Worm (Caenorhabditis elegans) whole organism, L1 larva: Measurements from ENCODE around the gene toca-2.

Experiments
- C34B4.2 ChIP-seq: sonication (generic microtip); optimal IDR thresholded peaks from 2 replicates; lab custom pipeline; 2017; ENCODE audit warnings: mild to moderate bottlenecking, missing genetic modification characterization, missing compliant biosample characterization
- aha-1 ChIP-seq: fragments of 150-350 bp; optimal IDR thresholded peaks from 2 replicates; lab custom pipeline; 2014; ENCODE audit warnings: missing biosample characterization, missing genetic modification characterization
- alr-1 ChIP-seq: fragments of 200-800 bp; sonication (Bioruptor generic); optimal IDR thresholded peaks from 2 replicates; lab custom pipeline; 2018; ENCODE audit warnings: borderline replicate concordance, mild to moderate bottlenecking, missing genetic modification characterization, missing compliant biosample characterization
- ama-1 ChIP-seq: fragments of 150-350 bp; optimal IDR thresholded peaks from 2 replicates; lab custom pipeline; 2014
- blmp-1 ChIP-seq: fragments of 150-350 bp; optimal IDR thresholded peaks from 2 replicates; lab custom pipeline; 2014; ENCODE audit warnings: missing biosample characterization, missing genetic modification characterization
- ceh-90 ChIP-seq: sonication (generic microtip); optimal IDR thresholded peaks from 2 replicates; lab custom pipeline; 2016; ENCODE audit warnings: missing genetic modification characterization, missing compliant biosample characterization
- dpl-1 ChIP-seq, 3 experiments: fragments of 150-350 bp in 2 of 3; sonication (generic microtip) in 1 of 3; optimal IDR thresholded peaks; 2 replicates each; lab custom pipeline; 2014 to 2017; ENCODE audit warnings: missing biosample characterization in 3 of 3, missing genetic modification characterization in 3 of 3, missing genetic modification reagents in 3 of 3
- dsc-1 ChIP-seq: sonication (generic microtip); optimal IDR thresholded peaks from 2 replicates; lab custom pipeline; 2016; ENCODE audit warnings: mild to moderate bottlenecking, missing genetic modification characterization, missing compliant biosample characterization
- efl-1 ChIP-seq, 4 experiments: fragments of 150-350 bp; optimal IDR thresholded peaks in 3 of 4; peaks in 1 of 4; 1 replicate in 1 of 4; 2 replicates in 3 of 4; lab custom pipeline; 2014; ENCODE audit warnings: missing biosample characterization in 2 of 4, missing genetic modification characterization in 2 of 4, missing genetic modification reagents in 2 of 4
- egl-13 ChIP-seq: sonication (generic microtip); optimal IDR thresholded peaks from 2 replicates; lab custom pipeline; 2016; ENCODE audit warnings: missing genotype, missing genetic modification reagents, missing genetic modification characterization, missing compliant biosample characterization
- elt-2 ChIP-seq: sonication (generic microtip); optimal IDR thresholded peaks from 2 replicates; lab custom pipeline; 2016; ENCODE audit warnings: missing genetic modification characterization, mild to moderate bottlenecking, inconsistent platforms, missing compliant biosample characterization, missing genetic modification reagents
- ets-5 ChIP-seq: fragments of 200-800 bp; sonication (Bioruptor generic); IDR thresholded peaks from 2 replicates; pipeline ENCODE4 v1.3.6; 2022; ENCODE audit warnings: missing genetic modification characterization, missing compliant biosample characterization
- fkh-10 ChIP-seq: sonication (generic microtip); optimal IDR thresholded peaks from 2 replicates; lab custom pipeline; 2017; ENCODE audit warnings: missing biosample characterization, missing genetic modification reagents, missing genetic modification characterization
- fkh-4 ChIP-seq: sonication (generic microtip); optimal IDR thresholded peaks from 2 replicates; lab custom pipeline; 2016; ENCODE audit warnings: missing compliant biosample characterization, missing genetic modification characterization, borderline replicate concordance
- fkh-8 ChIP-seq: sonication (generic microtip); optimal IDR thresholded peaks from 2 replicates; lab custom pipeline; 2016; ENCODE audit warnings: mild to moderate bottlenecking, missing genetic modification characterization, missing compliant biosample characterization
- fos-1 ChIP-seq: fragments of 150-350 bp; optimal IDR thresholded peaks from 2 replicates; lab custom pipeline; 2014; ENCODE audit warnings: missing biosample characterization, missing genetic modification characterization
- hlh-17 ChIP-seq: fragments of 200-800 bp; sonication (Bioruptor generic); optimal IDR thresholded peaks from 2 replicates; lab custom pipeline; 2018; ENCODE audit warnings: missing genetic modification characterization, mild to moderate bottlenecking, missing compliant biosample characterization, moderate library complexity, borderline replicate concordance
- hlh-4 ChIP-seq: sonication (generic microtip); optimal IDR thresholded peaks from 2 replicates; lab custom pipeline; 2016; ENCODE audit warnings: mild to moderate bottlenecking, missing genetic modification characterization, missing compliant biosample characterization
- irx-1 ChIP-seq: sonication (generic microtip); optimal IDR thresholded peaks from 2 replicates; lab custom pipeline; 2016; ENCODE audit warnings: missing genetic modification characterization, missing compliant biosample characterization
- jun-1 ChIP-seq: fragments of 150-350 bp; optimal IDR thresholded peaks from 2 replicates; lab custom pipeline; 2014; ENCODE audit warnings: missing biosample characterization, missing genetic modification reagents, missing genetic modification characterization
- lin-13 ChIP-seq: fragments of 150-350 bp; optimal IDR thresholded peaks from 2 replicates; lab custom pipeline; 2014; ENCODE audit warnings: missing biosample characterization, missing genetic modification reagents, missing genetic modification characterization
- lin-14 ChIP-seq: fragments of 200-800 bp; sonication (Bioruptor generic); optimal IDR thresholded peaks from 2 replicates; lab custom pipeline; 2018; ENCODE audit warnings: mild to moderate bottlenecking, missing genetic modification characterization, moderate library complexity, missing compliant biosample characterization
- lin-15B ChIP-seq: fragments of 150-350 bp; sonication (generic microtip); optimal IDR thresholded peaks from 3 replicates; lab custom pipeline; 2014; ENCODE audit warnings: missing biosample characterization, missing genetic modification characterization
- lin-39 ChIP-seq: fragments of 150-350 bp; optimal IDR thresholded peaks from 2 replicates; lab custom pipeline; 2014; ENCODE audit warnings: missing biosample characterization, missing genetic modification reagents, missing genetic modification characterization
- lsy-2 ChIP-seq, 2 experiments: fragments of 150-350 bp; optimal IDR thresholded peaks; 2 replicates each; lab custom pipeline; 2014; ENCODE audit warnings: missing biosample characterization in 2 of 2, missing genetic modification characterization in 2 of 2
- mab-9 ChIP-seq: fragments of 200-800 bp; sonication (Bioruptor generic); IDR thresholded peaks from 2 replicates; pipeline ENCODE4 v1.3.6; 2022; ENCODE audit warnings: missing genetic modification reagents, missing genetic modification characterization, missing compliant biosample characterization
- mef-2 ChIP-seq: fragments of 150-350 bp; optimal IDR thresholded peaks from 2 replicates; lab custom pipeline; 2014; ENCODE audit warnings: missing biosample characterization, missing genetic modification characterization
- mep-1 ChIP-seq: fragments of 150-350 bp; optimal IDR thresholded peaks from 2 replicates; lab custom pipeline; 2014; ENCODE audit warnings: missing biosample characterization, missing genetic modification characterization
- nhr-11 ChIP-seq: fragments of 150-350 bp; optimal IDR thresholded peaks from 2 replicates; lab custom pipeline; 2014; ENCODE audit warnings: missing biosample characterization, missing genetic modification characterization
- nhr-20 ChIP-seq: sonication (generic microtip); optimal IDR thresholded peaks from 2 replicates; lab custom pipeline; 2016; ENCODE audit warnings: mild to moderate bottlenecking, missing genetic modification characterization, missing compliant biosample characterization
- nhr-28 ChIP-seq: fragments of 150-350 bp; optimal IDR thresholded peaks from 2 replicates; lab custom pipeline; 2014; ENCODE audit warnings: missing biosample characterization, missing genetic modification characterization
- nhr-47 ChIP-seq: sonication (generic microtip); optimal IDR thresholded peaks from 2 replicates; lab custom pipeline; 2016; ENCODE audit warnings: mild to moderate bottlenecking, missing genetic modification characterization, moderate library complexity, missing compliant biosample characterization
- nhr-71 ChIP-seq: sonication (generic microtip); optimal IDR thresholded peaks from 2 replicates; lab custom pipeline; 2016; ENCODE audit warnings: mild to moderate bottlenecking, missing genetic modification characterization, moderate library complexity, missing compliant biosample characterization
- nhr-76 ChIP-seq: sonication (generic microtip); optimal IDR thresholded peaks from 2 replicates; lab custom pipeline; 2017; ENCODE audit warnings: missing biosample characterization, missing genetic modification characterization
- nhr-85 ChIP-seq: sonication (generic microtip); peaks from one replicate; lab custom pipeline; 2016; ENCODE audit warnings: missing genetic modification characterization, inconsistent platforms, missing compliant biosample characterization
- nhr-90 ChIP-seq: sonication (generic microtip); optimal IDR thresholded peaks from 2 replicates; lab custom pipeline; 2016; ENCODE audit warnings: mild to moderate bottlenecking, missing genetic modification characterization, missing compliant biosample characterization; ENCODE audit not compliant: poor library complexity
- pax-3 ChIP-seq: fragments of 200-800 bp; sonication (Bioruptor generic); optimal IDR thresholded peaks from 2 replicates; lab custom pipeline; 2018; ENCODE audit warnings: mild to moderate bottlenecking, missing genetic modification characterization, moderate library complexity, missing compliant biosample characterization
- skn-1 ChIP-seq: fragments of 150-350 bp; optimal IDR thresholded peaks from 2 replicates; lab custom pipeline; 2014; ENCODE audit warnings: missing biosample characterization, missing genetic modification characterization
- snpc-4 ChIP-seq: fragments of 150-350 bp; optimal IDR thresholded peaks from 2 replicates; lab custom pipeline; 2014; ENCODE audit warnings: missing biosample characterization, missing genetic modification characterization
- snu-23 ChIP-seq: sonication (generic microtip); optimal IDR thresholded peaks from 2 replicates; lab custom pipeline; 2016; ENCODE audit warnings: missing genetic modification characterization, missing compliant biosample characterization
- sox-4 ChIP-seq: sonication (generic microtip); optimal IDR thresholded peaks from 2 replicates; lab custom pipeline; 2016; ENCODE audit warnings: missing genetic modification characterization, missing compliant biosample characterization
- swsn-7 ChIP-seq: sonication (generic microtip); optimal IDR thresholded peaks from 2 replicates; lab custom pipeline; 2016; ENCODE audit warnings: missing genetic modification characterization, missing compliant biosample characterization
- tbx-2 ChIP-seq: sonication (generic microtip); optimal IDR thresholded peaks from 2 replicates; lab custom pipeline; 2016; ENCODE audit warnings: missing genetic modification characterization, missing compliant biosample characterization
- unc-130 ChIP-seq: fragments of 150-350 bp; optimal IDR thresholded peaks from 2 replicates; lab custom pipeline; 2017; ENCODE audit warnings: missing biosample characterization, missing genetic modification characterization, inconsistent platforms
- unc-30 ChIP-seq: sonication (generic microtip); optimal IDR thresholded peaks from 2 replicates; lab custom pipeline; 2017; ENCODE audit warnings: missing biosample characterization, missing genetic modification characterization
- vab-15 ChIP-seq: sonication (generic microtip); optimal IDR thresholded peaks from 2 replicates; lab custom pipeline; 2017; ENCODE audit warnings: missing genotype, mild to moderate bottlenecking, missing genetic modification characterization, missing compliant biosample characterization
- zip-4 ChIP-seq: fragments of 200-800 bp; sonication (Bioruptor generic); optimal IDR thresholded peaks from 2 replicates; lab custom pipeline; 2018; ENCODE audit warnings: mild to moderate bottlenecking, missing genetic modification characterization, moderate library complexity, missing compliant biosample characterization
- ztf-11 ChIP-seq, 2 experiments: sonication (generic microtip); optimal IDR thresholded peaks; 2 replicates each; lab custom pipeline; 2016 to 2017; ENCODE audit warnings: missing genetic modification characterization in 2 of 2, missing biosample characterization in 1 of 2, missing compliant biosample characterization in 1 of 2
- ztf-4 ChIP-seq: fragments of 150-350 bp; optimal IDR thresholded peaks from 2 replicates; lab custom pipeline; 2014; ENCODE audit warnings: missing biosample characterization, missing genetic modification characterization

toca-2 gene

DNA sequence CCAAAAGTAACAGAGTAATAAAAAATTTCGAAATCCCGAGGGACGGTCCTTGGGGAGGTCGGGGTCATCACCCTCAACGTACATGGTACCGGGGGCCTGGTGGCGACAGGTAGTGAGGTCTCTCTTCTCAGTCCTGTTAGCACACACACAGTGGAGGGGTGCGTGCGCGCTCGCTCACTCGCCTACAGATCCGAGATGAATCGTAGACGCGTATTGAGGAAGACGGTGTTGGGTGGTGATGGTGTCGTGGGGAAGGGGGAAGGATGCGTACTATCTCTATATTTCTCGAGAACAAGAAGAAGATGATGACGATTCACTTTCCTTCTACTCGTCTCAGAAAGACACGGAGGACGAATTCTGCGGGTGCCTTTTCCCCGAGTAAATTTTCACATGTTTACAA is 41.9 kb upstream of the toca-2 start:
- TF ChIP-seq blmp-1 (tag; lab: Kevin White, UChicago), result peak; percentile 62
- peak; percentile 59 for TF ChIP-seq nhr-85
- no peak for TF ChIP-seq nhr-76

DNA sequence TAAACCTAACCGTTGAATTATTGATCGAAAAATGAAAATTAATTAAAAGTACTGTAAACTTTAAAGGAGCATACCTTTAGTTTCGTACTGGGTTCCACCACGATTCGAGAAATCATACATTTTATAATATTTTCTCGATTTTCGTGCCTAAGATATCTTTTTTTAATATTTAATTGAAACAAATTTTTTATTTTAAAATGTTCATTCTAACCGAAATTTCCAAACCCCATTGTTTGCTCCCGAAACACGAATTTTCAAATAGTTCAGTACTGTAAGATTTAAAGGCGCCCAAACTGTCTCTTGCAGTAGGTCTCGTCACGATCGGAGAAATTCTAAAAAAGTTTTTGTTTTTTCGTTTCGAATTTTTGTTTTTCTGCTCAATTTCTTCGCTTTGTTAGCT is 40.7 kb upstream of the toca-2 start:
- TF ChIP-seq jun-1 (no peak), nhr-76 (no peak), nhr-71 (no peak), nhr-28 (tag; lab: Kevin White, UChicago) (no peak), ama-1 (lab: Kevin White, UChicago) (no peak), irx-1 (tag; lab: Kevin White, UChicago) (no peak), mab-9 (no peak), blmp-1 (tag; lab: Kevin White, UChicago) (no peak), unc-130 (no peak), dsc-1 (tag; lab: Kevin White, UChicago) (no peak), unc-30 (no peak), ets-5 (no peak)

ce11 chrIII:13716266-13716665 is 39.4 kb upstream of the toca-2 start:
- TF ChIP-seq fkh-10 (GFP tag; lab: Kevin White, UChicago) (no peak), fkh-8 (tag; lab: Kevin White, UChicago) (peak; percentile 96), zip-4 (peak; percentile 48), lsy-2 (tag; optimal IDR thresholded peaks at IDR 0.05; lab: Kevin White, UChicago) (peak in 1 of 2 experiments; percentile 25), ztf-11 (tag; optimal IDR thresholded peaks at IDR 0.05; lab: Kevin White, UChicago) (no peak), nhr-90 (tag; lab: Kevin White, UChicago) (no peak), ztf-4 (no peak), nhr-11 (tag; lab: Kevin White, UChicago) (peak; percentile 82), sox-4 (tag; lab: Kevin White, UChicago) (peak; percentile 39), pax-3 (peak; percentile 63), C34B4.2 (tag; lab: Kevin White, UChicago) (no peak), nhr-47 (tag; lab: Kevin White, UChicago) (peak; percentile 74), ceh-90 (tag; lab: Kevin White, UChicago) (no peak), skn-1 (tag; lab: Kevin White, UChicago) (peak; percentile 90), snpc-4 (tag; lab: Kevin White, UChicago) (no peak), lin-14 (peak; percentile 55), efl-1 (optimal IDR thresholded peaks at IDR 0.05; lab: Kevin White, UChicago) (no peak), efl-1 (GFP tag; optimal IDR thresholded peaks at IDR 0.05 in 1 of 2; lab: Kevin White, UChicago) (no peak), lin-13 (GFP tag; lab: Kevin White, UChicago) (peak; percentile 43), jun-1 (no peak), alr-1 (tag; lab: Kevin White, UChicago) (no peak), mep-1 (peak; percentile 39), vab-15 (tag; lab: Kevin White, UChicago) (no peak), swsn-7 (peak; percentile 32), fos-1 (tag; lab: Kevin White, UChicago) (no peak), nhr-20 (tag; lab: Kevin White, UChicago) (peak; percentile 13), nhr-71 (peak; percentile 87), snu-23 (GFP tag; lab: Kevin White, UChicago) (no peak)
- TF ChIP-seq, all 84 proteins: peak for 14

ce11 chrIII:13716831-13717230 is 38.9 kb upstream of the toca-2 start:
- TF ChIP-seq lin-39 (tag; lab: Kevin White, UChicago) (no peak), egl-13 (peak; percentile 49), mef-2 (tag; lab: Kevin White, UChicago) (no peak), lin-15B (no peak), ztf-11 (tag; optimal IDR thresholded peaks at IDR 0.05; lab: Kevin White, UChicago) (no peak), hlh-17 (GFP tag; lab: Kevin White, UChicago) (no peak), efl-1 (optimal IDR thresholded peaks at IDR 0.05; lab: Kevin White, UChicago) (no peak), efl-1 (GFP tag; optimal IDR thresholded peaks at IDR 0.05 in 1 of 2; lab: Kevin White, UChicago) (no peak), hlh-4 (tag; lab: Kevin White, UChicago) (no peak), nhr-71 (peak; percentile 1), fkh-4 (tag; lab: Kevin White, UChicago) (no peak), dpl-1 (GFP tag; optimal IDR thresholded peaks at IDR 0.05; lab: Kevin White, UChicago) (no peak), dsc-1 (tag; lab: Kevin White, UChicago) (peak; percentile 77), elt-2 (tag; lab: Kevin White, UChicago) (no peak), ztf-4 (peak; percentile 9), aha-1 (tag; lab: Kevin White, UChicago) (no peak), tbx-2 (tag; lab: Kevin White, UChicago) (no peak), nhr-11 (tag; lab: Kevin White, UChicago) (no peak), jun-1 (no peak), fkh-8 (tag; lab: Kevin White, UChicago) (peak; percentile 52)
